Fruit fly (Drosophila melanogaster): ENCODE results near the gene CG32264.

CG32264 gene

DNA sequence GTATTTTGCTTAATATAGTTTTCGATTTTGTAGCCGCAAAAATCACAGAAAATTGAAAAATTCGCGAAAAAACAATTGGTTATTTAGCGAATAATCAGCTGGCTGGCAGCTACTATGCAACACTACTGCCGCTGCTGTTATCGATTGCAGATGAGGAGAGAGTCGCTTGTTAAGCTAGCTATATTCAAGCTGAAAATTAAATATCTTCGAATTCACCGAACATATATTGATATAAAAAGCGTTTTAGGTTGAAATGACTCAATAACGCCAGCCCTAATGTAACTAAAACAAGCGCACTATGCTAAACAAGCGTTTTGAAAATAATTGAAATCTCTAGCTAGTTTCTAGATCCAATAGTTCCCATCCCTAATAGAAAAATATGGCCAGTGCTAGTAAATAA, at the start of gene CG32264, which contains the start of the genes ntc and IntS10 (continued):
- TF ChIP-seq sima (GFP tag; optimal IDR thresholded peaks at IDR 0.05) (peak; percentile 22), CG12391 (tag; optimal IDR thresholded peaks at IDR 0.05) (peak; percentile 79), CG8944 (GFP tag; optimal IDR thresholded peaks at IDR 0.05) (peak; percentile 79), CG15696 (tag; optimal IDR thresholded peaks at IDR 0.05) (peak; percentile 48), CG9609 (GFP tag; optimal IDR thresholded peaks at IDR 0.05) (peak; percentile 79), Pdp1 (GFP tag; optimal IDR thresholded peaks at IDR 0.05) (peak; percentile 76), Lpt (GFP tag; optimal IDR thresholded peaks at IDR 0.05) (no peak), CG10654 (GFP tag; optimal IDR thresholded peaks at IDR 0.05) (peak; percentile 62), Fer2 (tag; optimal IDR thresholded peaks at IDR 0.05) (peak; percentile 44), CG10147 (GFP tag; optimal IDR thresholded peaks at IDR 0.05) (peak; percentile 67), NC2α (GFP tag; optimal IDR thresholded peaks at IDR 0.05) (peak; percentile 22), Doc3 (GFP tag; IDR thresholded peaks at IDR 0.05; ENCODE audit: partially characterized antibody) (peak; percentile 56; the same call in 1 of the 3 replicates), Dfd (GFP tag; optimal IDR thresholded peaks at IDR 0.05) (no peak), Antp (GFP tag; optimal IDR thresholded peaks at IDR 0.05) (peak; percentile 71), CG3281 (GFP tag; optimal IDR thresholded peaks at IDR 0.05) (peak; percentile 65), CG34224 (GFP tag; IDR thresholded peaks at IDR 0.05; ENCODE audit: partially characterized antibody) (peak; percentile 40; the same call in 2 of the 3 replicates), MBD-R2 (GFP tag; IDR thresholded peaks at IDR 0.05) (peak; percentile 80), CG12299 (tag; optimal IDR thresholded peaks at IDR 0.05) (no peak), CG8290 (GFP tag; optimal IDR thresholded peaks at IDR 0.05) (peak; percentile 66), CG8290 (tag; optimal IDR thresholded peaks at IDR 0.05) (peak; percentile 16 to 50), CG12071 (GFP tag; optimal IDR thresholded peaks at IDR 0.05) (no peak), unc-4 (GFP tag; IDR thresholded peaks at IDR 0.05; ENCODE audit: partially characterized antibody) (peak; percentile 60), CG4282 (GFP tag; optimal IDR thresholded peaks at IDR 0.05) (peak; percentile 64), CG6254 (GFP tag; optimal IDR thresholded peaks at IDR 0.05) (peak; percentile 7), CG10267 (tag; optimal IDR thresholded peaks at IDR 0.05) (peak; percentile 97), CG12236 (GFP tag; optimal IDR thresholded peaks at IDR 0.05) (peak; percentile 17), chif (GFP tag; optimal IDR thresholded peaks at IDR 0.05) (peak; percentile 73 to 77), CG30431 (GFP tag; optimal IDR thresholded peaks at IDR 0.05) (peak; percentile 45), CG4820 (GFP tag; optimal IDR thresholded peaks at IDR 0.05) (peak; percentile 49), CG32532 (GFP tag; IDR thresholded peaks at IDR 0.05) (peak; percentile 63), CG15269 (tag; optimal IDR thresholded peaks at IDR 0.05) (no peak), ATbp (GFP tag; optimal IDR thresholded peaks at IDR 0.05) (no peak), seq (GFP tag; IDR thresholded peaks at IDR 0.05) (no peak), Hmx (GFP tag; optimal IDR thresholded peaks at IDR 0.05) (no peak), Mrtf (GFP tag; IDR thresholded peaks at IDR 0.05) (0 out of 3 replicates have a peak, but pooled peaks have one; percentile 29), hbn (GFP tag; IDR thresholded peaks at IDR 0.05; ENCODE audit: partially characterized antibody) (no peak; the same call in 1 of the 2 replicates), Xrp1 (GFP tag; IDR thresholded peaks at IDR 0.05) (0 out of 2 replicates have a peak, but pooled peaks have one; percentile 51), CG11560 (tag; IDR thresholded peaks at IDR 0.05) (peak; percentile 31; the same call in 2 of the 3 replicates), kah (GFP tag; optimal IDR thresholded peaks at IDR 0.05) (no peak), CG11398 (GFP tag; optimal IDR thresholded peaks at IDR 0.05) (peak; percentile 41), CG30403 (GFP tag; optimal IDR thresholded peaks at IDR 0.05) (peak; percentile 86), CTCF (GFP tag; optimal IDR thresholded peaks at IDR 0.05) (no peak), pb (GFP tag; optimal IDR thresholded peaks at IDR 0.05) (peak; percentile 47), Mad (GFP tag; optimal IDR thresholded peaks at IDR 0.05) (peak; percentile 77), btn (GFP tag; optimal IDR thresholded peaks at IDR 0.05) (no peak), CG17912 (GFP tag; optimal IDR thresholded peaks at IDR 0.05) (peak; percentile 10), sr (GFP tag; IDR thresholded peaks at IDR 0.05) (no peak), sob (GFP tag; IDR thresholded peaks at IDR 0.05) (peak; percentile 77), ken (GFP tag; IDR thresholded peaks at IDR 0.05) (peak; percentile 64; the same call in 2 of the 3 replicates), ase (GFP tag; IDR thresholded peaks at IDR 0.05) (no peak), CG17186 (GFP tag; optimal IDR thresholded peaks at IDR 0.05) (no peak), crc (GFP tag; optimal IDR thresholded peaks at IDR 0.05) (peak; percentile 68)
